Worm (Caenorhabditis elegans) whole organism, midembryonic: ENCODE measurements around the gene sec-10.

Experiments used
- T22C8.4 ChIP-seq: fragments of 200-800 bp; sonication (Bioruptor generic); IDR thresholded peaks from 2 replicates; pipeline ENCODE4 v1.3.6; 2022; ENCODE audit warnings: missing genetic modification characterization, missing compliant biosample characterization
- cog-1 ChIP-seq: sonication (generic microtip); optimal IDR thresholded peaks from 2 replicates; lab custom pipeline; 2016; ENCODE audit warnings: missing genetic modification characterization, missing compliant biosample characterization
- flt-1 ChIP-seq: fragments of 200-800 bp; sonication (Bioruptor generic); IDR thresholded peaks from 2 replicates; pipeline ENCODE4 v1.3.6; 2022; ENCODE audit warnings: missing genetic modification characterization, missing compliant biosample characterization
- klf-2 ChIP-seq: fragments of 200-800 bp; sonication (Bioruptor generic); conservative IDR thresholded peaks from 2 replicates; pipeline ENCODE4 v1.3.6; 2022; ENCODE audit warnings: missing genetic modification reagents, missing genetic modification characterization, missing compliant biosample characterization
- med-1 ChIP-seq: sonication (generic microtip); optimal IDR thresholded peaks from 2 replicates; lab custom pipeline; 2017; ENCODE audit warnings: missing genetic modification characterization, mild to moderate bottlenecking, missing compliant biosample characterization, antibody characterized with exemption, missing genetic modification reagents; ENCODE audit not compliant: insufficient read depth
- ref-1 ChIP-seq: fragments of 200-800 bp; sonication (Bioruptor generic); conservative IDR thresholded peaks from 2 replicates; pipeline ENCODE4 v1.3.6; 2022; ENCODE audit warnings: missing genetic modification reagents, missing genetic modification characterization, missing compliant biosample characterization
- tab-1 ChIP-seq: fragments of 200-800 bp; sonication (Bioruptor generic); IDR thresholded peaks from 2 replicates; pipeline ENCODE4 v1.3.6; 2022; ENCODE audit warnings: missing genetic modification characterization, missing compliant biosample characterization
- ztf-23 ChIP-seq: fragments of 200-800 bp; sonication (Bioruptor generic); IDR thresholded peaks from 2 replicates; pipeline ENCODE4 v1.3.6; 2022; ENCODE audit warnings: missing genetic modification reagents, missing genetic modification characterization, missing compliant biosample characterization
- ztf-29 ChIP-seq: fragments of 200-800 bp; sonication (Bioruptor generic); IDR thresholded peaks from 2 replicates; pipeline ENCODE4 v1.3.6; 2022; ENCODE audit warnings: missing genetic modification reagents, missing genetic modification characterization, missing compliant biosample characterization

The sec-10 gene

ce11 chrIV:7731960-7732359, 50.3 kb downstream of the sec-10 start, which contains the start of the genes C50F7.9 and C50F7.3:
Gene C50F7.9, minus strand, starts transcription at chrIV:7732060.
Gene C50F7.3, plus strand, starts transcription at chrIV:7732329.
- TF ChIP-seq ztf-29 (GFP tag; lab: Robert Waterston, UW) (no peak), flt-1 (GFP tag; lab: Robert Waterston, UW) (no peak), tab-1 (no peak), klf-2 (no peak), med-1 (no peak), cog-1 (tag; lab: Kevin White, UChicago) (no peak), ref-1 (no peak), ztf-23 (GFP tag; lab: Robert Waterston, UW) (no peak), T22C8.4 (no peak)
